Worm (Caenorhabditis elegans): ENCODE results near the gene mec-9.

mec-9 gene

ce11 chrV:9922481-9922880 lies 7.6 kb upstream of the mec-9 start, which contains the start of gene C50H2.7 (continued):
- TF ChIP-seq Y116A8C.19 (tag; optimal IDR thresholded peaks at IDR 0.05; ENCODE audit: borderline replicate concordance): no peak

- no peak for TF ChIP-seq lsy-2 (tag; optimal IDR thresholded peaks at IDR 0.05)
- no peak for TF ChIP-seq unc-86 (tag; optimal IDR thresholded peaks at IDR 0.05)
- TF ChIP-seq rnt-1 (tag; optimal IDR thresholded peaks at IDR 0.05): no peak
- no peak for TF ChIP-seq fkh-10 (GFP tag; optimal IDR thresholded peaks at IDR 0.05)
- TF ChIP-seq sup-37 (GFP tag; optimal IDR thresholded peaks at IDR 0.05): no peak
- no peak for TF ChIP-seq nhr-47 (tag; optimal IDR thresholded peaks at IDR 0.05)
- TF ChIP-seq efl-3 (GFP tag; optimal IDR thresholded peaks at IDR 0.05): no peak
- no peak for TF ChIP-seq unc-62 (GFP tag; optimal IDR thresholded peaks at IDR 0.05)
- TF ChIP-seq ztf-11 (tag; optimal IDR thresholded peaks at IDR 0.05): no peak
Observed at ce11 chrV:9921288-9921687, 6.4 kb upstream of the mec-9 start, which contains the start of gene ceh-75. ceh-75 (plus strand) TSS chrV:9921337.

ce11 chrV:9918410-9918809 lies 3.5 kb upstream of the mec-9 start, which contains the start of gene C50H2.5:
C50H2.5 (plus strand) TSS chrV:9918710.
- no peak for TF ChIP-seq tbx-2 (tag; optimal IDR thresholded peaks at IDR 0.05)
- no peak for TF ChIP-seq mep-1 (tag; optimal IDR thresholded peaks at IDR 0.05)
- TF ChIP-seq elt-2 (tag; optimal IDR thresholded peaks at IDR 0.05): no peak
- TF ChIP-seq ets-5 (GFP tag; IDR thresholded peaks at IDR 0.05): no peak
- TF ChIP-seq pqm-1 (tag; optimal IDR thresholded peaks at IDR 0.05): no peak
- TF ChIP-seq lir-3 (tag; optimal IDR thresholded peaks at IDR 0.05; ENCODE audit: poor library complexity): no peak
- TF ChIP-seq fkh-10 (GFP tag; optimal IDR thresholded peaks at IDR 0.05): no peak
- no peak for TF ChIP-seq tlp-1 (tag; optimal IDR thresholded peaks at IDR 0.05)
- no peak for TF ChIP-seq isw-1 (GFP tag; IDR thresholded peaks at IDR 0.05)
- no peak for TF ChIP-seq nhr-77 (tag; optimal IDR thresholded peaks at IDR 0.05)
- no peak for TF ChIP-seq irx-1 (tag; optimal IDR thresholded peaks at IDR 0.05)

ce11 chrV:9916665-9917064 lies 1.7 kb upstream of the mec-9 start, which contains the start of gene C50H2.4:
C50H2.4 (plus strand) TSS chrV:9916965.
- TF ChIP-seq aha-1 (tag; optimal IDR thresholded peaks at IDR 0.05) (no peak), unc-86 (tag; optimal IDR thresholded peaks at IDR 0.05) (no peak), lir-3 (tag; optimal IDR thresholded peaks at IDR 0.05; ENCODE audit: poor library complexity) (no peak), C16A3.4 (tag; optimal IDR thresholded peaks at IDR 0.05) (no peak), fkh-8 (tag; optimal IDR thresholded peaks at IDR 0.05) (no peak), egl-13 (tag; optimal IDR thresholded peaks at IDR 0.05) (no peak), F16B12.6 (tag; optimal IDR thresholded peaks at IDR 0.05) (no peak), ztf-11 (tag; optimal IDR thresholded peaks at IDR 0.05) (no peak), vab-15 (tag; optimal IDR thresholded peaks at IDR 0.05) (no peak), pqm-1 (tag; optimal IDR thresholded peaks at IDR 0.05) (no peak), ceh-88 (GFP tag; IDR thresholded peaks at IDR 0.05) (no peak), hpl-2 (GFP tag; optimal IDR thresholded peaks at IDR 0.05) (no peak), nhr-85 (tag) (no peak), alr-1 (tag; optimal IDR thresholded peaks at IDR 0.05; ENCODE audit: borderline replicate concordance) (no peak)

- TF ChIP-seq ztf-11 (tag; optimal IDR thresholded peaks at IDR 0.05) (no peak), unc-62 (GFP tag; optimal IDR thresholded peaks at IDR 0.05) (no peak), hlh-4 (tag; optimal IDR thresholded peaks at IDR 0.05) (no peak), hlh-17 (GFP tag; optimal IDR thresholded peaks at IDR 0.05; ENCODE audit: borderline replicate concordance) (no peak), sptf-1 (tag; optimal IDR thresholded peaks at IDR 0.05) (no peak), lin-13 (GFP tag; optimal IDR thresholded peaks at IDR 0.05) (no peak), Y116A8C.19 (tag; optimal IDR thresholded peaks at IDR 0.05; ENCODE audit: borderline replicate concordance) (no peak), ztf-4 (tag; optimal IDR thresholded peaks at IDR 0.05) (no peak), nhr-85 (tag) (no peak), nhr-84 (tag; optimal IDR thresholded peaks at IDR 0.05) (no peak), tbx-2 (tag; optimal IDR thresholded peaks at IDR 0.05) (no peak), egl-27 (tag; optimal IDR thresholded peaks at IDR 0.05) (no peak), mdl-1 (tag; optimal IDR thresholded peaks at IDR 0.05) (no peak), fkh-8 (tag; optimal IDR thresholded peaks at IDR 0.05) (no peak), F16B12.6 (tag; optimal IDR thresholded peaks at IDR 0.05) (no peak), nhr-90 (tag; optimal IDR thresholded peaks at IDR 0.05; ENCODE audit: poor library complexity) (no peak), ceh-82 (tag; optimal IDR thresholded peaks at IDR 0.05) (no peak)
Observed at ce11 chrV:9913863-9914262, 1.1 kb downstream of the mec-9 start, which contains the start of gene fipr-10. fipr-10 (plus strand) TSS chrV:9914163.
